Fruit fly (Drosophila melanogaster) Kc167 (cell line): ENCODE data around the gene IntS2.

Experiments used
- Myc ChIP-seq: fragments of >200 bp; optimal IDR thresholded peaks from 2 replicates; lab custom pipeline; 2017; ENCODE audit warnings: missing external identifiers
- Sin3A ChIP-seq: fragments of >200 bp; optimal IDR thresholded peaks from 2 replicates; lab custom pipeline; 2018; ENCODE audit warnings: missing external identifiers
- h ChIP-seq: fragments of >200 bp; optimal IDR thresholded peaks from 3 replicates; lab custom pipeline; 2018; ENCODE audit warnings: missing external identifiers
- insv ChIP-seq: fragments of >200 bp; optimal IDR thresholded peaks from 3 replicates; lab custom pipeline; 2018; ENCODE audit warnings: missing external identifiers
- psq ChIP-seq: fragments of >200 bp; optimal IDR thresholded peaks from 2 replicates; lab custom pipeline; 2017; ENCODE audit warnings: missing external identifiers
- ttk ChIP-seq: sonication (Bioruptor generic); optimal IDR thresholded peaks from 2 replicates; lab custom pipeline; 2017; ENCODE audit warnings: missing external identifiers

The IntS2 gene

DNA sequence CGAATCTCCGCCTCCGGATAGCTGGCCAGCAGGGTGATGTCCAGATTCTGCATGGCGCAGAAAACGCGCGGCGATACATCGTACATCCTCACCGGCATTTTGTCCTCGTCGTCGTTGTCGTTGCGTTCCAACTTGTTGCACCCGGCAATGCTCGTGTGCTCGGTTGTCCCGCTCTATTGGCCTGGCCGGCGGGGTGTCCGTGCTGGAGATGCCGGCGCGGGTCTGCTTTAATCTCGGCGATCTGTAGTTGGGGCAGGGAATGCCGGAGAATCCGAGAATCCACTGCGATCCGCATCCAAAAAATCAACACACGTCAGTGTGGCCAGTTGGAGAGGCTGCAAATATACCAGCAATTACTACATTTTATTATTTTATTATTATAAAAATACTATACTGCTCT is at the start of gene IntS2:
IntS2 (minus strand) TSS at position 318 of the 400 bp plus-strand sequence.
- TF ChIP-seq Myc (lab: Kevin White, UChicago) (no peak), ttk (lab: Kevin White, UChicago) (no peak), Sin3A (lab: Kevin White, UChicago) (no peak), insv (lab: Kevin White, UChicago) (no peak), psq (no peak), h (lab: Kevin White, UChicago) (no peak)

DNA sequence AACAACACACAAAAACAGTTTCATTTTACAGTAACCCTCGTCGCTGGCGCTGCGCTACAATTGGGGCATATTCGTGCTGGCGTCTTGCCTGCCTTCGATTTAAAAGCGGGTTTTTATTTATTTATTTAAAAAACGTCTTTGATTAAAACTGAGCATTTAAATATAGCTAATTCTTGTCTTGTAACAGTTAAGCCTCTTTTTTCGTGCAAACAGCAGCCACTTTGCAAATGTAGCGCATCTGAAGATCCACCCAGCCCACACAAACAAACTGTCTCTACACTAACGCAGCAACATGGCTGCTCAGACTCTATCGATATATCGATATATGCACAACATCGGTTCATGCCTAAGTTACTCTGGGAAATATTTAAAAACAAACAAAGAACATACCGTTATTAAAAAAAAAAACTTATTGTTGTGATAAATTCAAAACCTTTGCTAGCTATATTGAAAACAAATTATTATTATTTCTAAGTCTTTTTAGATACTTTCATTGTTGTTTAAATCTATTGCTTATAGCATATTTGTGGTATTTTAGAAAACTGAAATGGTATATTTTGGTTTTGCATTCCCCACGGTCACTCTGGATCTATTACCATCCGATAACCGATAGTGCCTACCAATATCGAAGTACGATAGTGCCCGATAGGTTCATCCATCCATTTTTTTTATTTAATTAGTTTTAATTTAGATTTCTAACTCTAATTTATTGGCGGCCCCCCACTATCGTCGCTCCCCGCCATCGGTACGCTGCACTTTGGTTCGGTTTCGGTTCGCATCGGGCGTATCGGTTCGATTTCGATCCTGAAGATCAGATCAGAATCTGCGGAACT is 46.3 kb upstream of the IntS2 start, which contains the start of the genes CG8188 and par-6:
CG8188 (minus strand) TSS at position 287 of the 833 bp plus-strand sequence.
par-6 (plus strand) TSS at position 615 of the 833 bp plus-strand sequence.
- TF ChIP-seq Sin3A (lab: Kevin White, UChicago) (no peak), Myc (lab: Kevin White, UChicago) (no peak), h (lab: Kevin White, UChicago) (no peak), psq (no peak), insv (lab: Kevin White, UChicago) (no peak), ttk (lab: Kevin White, UChicago) (no peak)

DNA sequence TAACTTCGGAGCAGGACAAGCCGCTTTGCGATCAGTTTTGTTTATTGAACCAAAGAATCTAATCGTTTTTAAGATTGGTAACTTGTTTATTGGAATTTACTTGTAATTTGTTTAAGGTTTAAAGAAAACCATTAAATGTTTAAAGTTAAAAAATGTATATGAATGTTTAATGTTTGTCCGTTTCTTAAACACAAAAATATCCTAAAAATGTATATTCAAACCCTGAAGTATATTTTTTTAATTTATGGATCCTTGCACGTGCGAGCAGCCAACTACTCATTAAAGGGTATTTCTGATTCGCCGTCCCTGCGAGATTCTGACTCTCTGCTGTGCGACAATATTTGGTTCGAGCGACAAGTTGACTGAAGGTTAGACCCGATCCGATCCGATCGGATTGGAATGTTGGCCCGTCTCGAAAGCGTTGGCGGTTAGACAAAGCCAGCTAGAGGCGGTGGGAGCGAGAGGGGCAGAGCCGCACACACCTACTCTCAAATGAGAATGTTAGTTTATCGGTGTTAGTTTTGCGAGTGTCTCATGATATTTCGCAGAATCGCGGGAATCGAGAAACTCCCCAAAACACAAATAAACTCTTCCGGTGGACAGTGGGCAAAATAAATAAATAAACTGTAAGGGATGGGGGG is 42.4 kb upstream of the IntS2 start:
- TF ChIP-seq Sin3A (lab: Kevin White, UChicago): no peak
- no peak for TF ChIP-seq insv (lab: Kevin White, UChicago)
- TF ChIP-seq Myc (lab: Kevin White, UChicago): no peak
- no peak for TF ChIP-seq h (lab: Kevin White, UChicago)
- no peak for TF ChIP-seq psq
- no peak for TF ChIP-seq ttk (lab: Kevin White, UChicago)

DNA sequence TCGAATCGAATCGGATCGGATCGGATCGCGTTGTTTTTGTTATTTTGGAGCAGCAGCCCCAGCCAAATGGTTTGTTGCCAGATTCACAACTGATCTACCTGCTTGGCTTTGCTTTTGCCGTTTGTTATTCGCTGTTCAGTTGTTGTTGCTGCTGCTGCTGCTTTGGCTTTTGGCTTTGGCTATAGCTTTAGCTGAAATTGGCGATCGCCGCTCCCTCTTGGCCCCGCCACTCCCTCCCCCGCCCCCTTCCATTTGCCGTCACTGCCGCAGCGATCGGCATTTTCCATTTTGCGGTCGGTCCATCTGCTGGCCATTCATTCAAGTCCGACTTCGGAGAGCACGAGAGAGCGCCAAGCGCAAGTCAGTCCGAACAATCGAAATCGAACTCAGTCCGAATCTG is 41.8 kb upstream of the IntS2 start, which contains the start of gene chas:
chas (minus strand) TSS at position 295 of the 400 bp plus-strand sequence.
- TF ChIP-seq ttk (lab: Kevin White, UChicago) (no peak), insv (lab: Kevin White, UChicago) (no peak)

DNA sequence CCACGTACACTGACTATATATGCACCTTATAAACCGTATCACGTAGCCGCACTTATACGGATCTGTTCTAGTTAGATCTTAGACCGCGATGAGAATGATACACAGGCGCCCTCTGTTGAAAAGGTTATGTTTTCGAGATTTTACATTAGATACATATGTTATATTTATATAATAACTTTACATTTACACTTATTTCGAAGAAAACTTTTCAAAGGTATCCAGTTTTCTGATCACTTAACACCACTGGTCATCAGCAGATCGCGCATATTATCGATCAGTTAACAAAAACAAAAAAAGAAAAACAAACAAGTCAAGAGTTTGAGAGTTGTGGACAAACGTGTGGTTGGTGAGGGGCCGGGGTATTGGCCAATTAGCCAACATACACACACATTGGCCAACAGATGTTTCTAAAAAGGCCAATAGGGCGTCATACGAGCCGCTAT is 41.1 kb upstream of the IntS2 start:
- no peak for TF ChIP-seq psq
- TF ChIP-seq h (lab: Kevin White, UChicago): no peak
- no peak for TF ChIP-seq Myc (lab: Kevin White, UChicago)

DNA sequence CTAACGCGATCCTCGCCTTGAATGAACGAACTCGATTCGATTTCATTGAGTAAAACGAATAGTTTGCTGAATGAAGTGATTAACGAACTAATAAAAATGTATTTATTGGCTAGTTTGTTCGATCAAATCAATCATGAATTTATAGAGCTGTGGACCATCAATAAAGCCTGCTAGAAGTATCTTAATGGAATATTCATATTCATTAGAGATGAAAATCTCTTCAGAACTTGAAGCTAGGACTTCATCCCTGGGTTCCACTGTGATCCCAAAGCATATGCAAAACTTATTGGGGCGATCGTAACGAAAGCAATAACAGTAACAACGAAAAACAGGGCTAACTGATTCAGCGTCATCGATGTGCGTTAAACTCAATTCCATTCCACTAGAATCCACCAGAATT is 40.6 kb upstream of the IntS2 start:
- TF ChIP-seq Sin3A (lab: Kevin White, UChicago): no peak
- no peak for TF ChIP-seq insv (lab: Kevin White, UChicago)
- no peak for TF ChIP-seq ttk (lab: Kevin White, UChicago)
- no peak for TF ChIP-seq psq
- no peak for TF ChIP-seq Myc (lab: Kevin White, UChicago)

DNA sequence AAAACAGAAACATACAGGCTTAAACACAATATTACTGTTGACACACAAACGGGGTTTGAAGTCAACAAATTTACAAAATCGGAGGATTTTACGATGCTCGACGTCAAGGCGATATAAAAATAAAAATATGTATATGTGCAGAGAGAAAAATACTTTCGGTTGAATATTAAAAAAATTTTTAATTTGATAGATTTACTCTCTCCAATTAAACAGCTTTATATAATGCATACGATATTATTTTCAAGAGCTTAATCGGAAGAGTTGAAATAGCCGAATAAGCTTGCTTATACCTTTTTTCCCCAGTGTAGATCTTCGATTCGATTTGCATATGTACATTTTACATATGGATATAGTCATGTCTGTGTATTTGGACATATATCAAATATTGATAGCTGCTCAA is 40.0 kb upstream of the IntS2 start:
- TF ChIP-seq Sin3A (lab: Kevin White, UChicago) (no peak), insv (lab: Kevin White, UChicago) (no peak), ttk (lab: Kevin White, UChicago) (no peak), Myc (lab: Kevin White, UChicago) (no peak), psq (no peak), h (lab: Kevin White, UChicago) (no peak)

DNA sequence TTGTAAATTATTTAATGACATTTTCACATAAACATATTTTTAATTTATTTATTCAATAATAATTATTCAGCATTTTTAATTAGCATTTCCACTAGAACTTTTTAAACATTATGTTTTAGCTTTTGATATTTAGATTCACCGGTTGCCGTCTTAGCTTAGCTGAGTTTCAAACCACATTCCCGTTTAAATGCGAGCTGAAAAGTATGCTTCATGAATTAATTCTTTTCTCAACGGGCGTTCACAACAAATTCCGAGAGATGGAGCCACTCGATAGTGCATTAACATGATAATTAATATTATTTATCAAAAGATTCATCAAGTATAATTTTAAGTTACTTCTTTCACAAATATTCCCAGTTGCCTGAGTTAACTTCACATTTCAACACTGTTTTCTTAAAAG is 39.0 kb upstream of the IntS2 start:
- no peak for TF ChIP-seq Sin3A (lab: Kevin White, UChicago)
- no peak for TF ChIP-seq psq
- no peak for TF ChIP-seq ttk (lab: Kevin White, UChicago)
- no peak for TF ChIP-seq insv (lab: Kevin White, UChicago)
- TF ChIP-seq Myc (lab: Kevin White, UChicago): no peak
- TF ChIP-seq h (lab: Kevin White, UChicago): no peak

DNA sequence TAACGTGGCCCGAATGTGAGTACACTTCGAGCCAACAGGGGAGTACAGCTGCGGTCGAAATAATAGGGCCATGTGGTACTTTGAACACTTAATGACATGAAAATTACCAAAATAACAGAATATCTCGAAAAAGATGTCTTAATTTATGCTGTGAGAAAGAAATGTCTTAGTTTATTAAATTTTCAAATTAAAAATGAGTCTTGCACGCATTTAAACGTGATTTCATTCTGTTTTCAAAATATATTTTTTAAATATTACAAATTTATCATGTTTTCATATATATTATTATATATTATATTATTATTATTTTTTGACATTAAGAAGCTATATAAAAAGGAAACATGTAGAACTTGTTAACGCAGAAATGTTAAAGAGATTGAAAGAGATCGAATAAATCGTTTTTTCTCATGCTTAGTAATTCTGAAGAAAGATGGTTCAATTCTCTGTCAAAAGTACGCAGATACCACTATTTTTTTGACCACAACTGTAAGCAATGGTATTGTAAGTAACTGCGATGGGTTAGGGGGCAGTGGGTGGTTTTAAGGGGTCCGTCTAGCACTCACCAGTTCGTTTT is 38.3 kb upstream of the IntS2 start:
- TF ChIP-seq h (lab: Kevin White, UChicago) (no peak), ttk (lab: Kevin White, UChicago) (no peak), Sin3A (lab: Kevin White, UChicago) (no peak), insv (lab: Kevin White, UChicago) (no peak), psq (no peak), Myc (lab: Kevin White, UChicago) (no peak)

DNA sequence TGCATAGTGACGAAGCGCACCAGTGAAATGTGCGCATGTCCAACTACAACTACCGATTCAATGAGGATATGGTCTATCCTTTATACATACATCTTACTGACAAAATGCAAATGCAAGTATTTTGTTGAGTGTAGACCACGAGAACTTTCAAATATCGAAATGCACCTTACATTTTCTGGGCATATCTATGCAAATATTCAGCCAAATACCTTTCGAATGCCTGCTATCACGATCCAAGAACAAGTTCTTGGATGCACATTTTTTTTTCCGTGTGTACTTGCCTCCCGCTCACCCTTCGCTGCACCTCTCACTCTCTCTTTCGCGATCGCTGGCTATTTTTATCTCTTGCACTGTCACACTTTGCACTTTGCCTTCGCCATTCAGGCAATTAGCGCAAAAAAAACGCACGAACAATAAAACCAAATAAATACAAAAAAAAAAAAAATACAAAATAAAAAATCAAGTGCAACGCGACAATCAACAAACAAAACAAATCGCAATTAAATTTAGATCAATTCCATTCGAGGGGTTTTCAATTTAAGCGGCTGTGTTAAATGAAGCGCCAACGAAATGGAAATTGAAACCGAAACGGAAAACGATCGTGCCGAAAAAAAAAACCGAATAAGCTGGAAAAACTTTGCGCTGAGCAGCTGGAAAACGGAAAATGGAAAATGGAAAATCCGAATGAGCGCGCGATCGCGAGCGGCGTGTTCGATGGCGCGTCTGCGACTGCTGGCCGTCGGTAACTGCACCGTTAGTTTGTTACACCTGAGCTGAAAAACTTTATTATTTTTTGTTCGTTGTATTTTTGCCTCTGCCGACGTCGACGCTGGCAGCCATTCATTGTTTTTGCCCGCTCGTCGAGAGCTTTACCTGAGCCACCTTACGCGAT is 37.6 kb upstream of the IntS2 start:
- TF ChIP-seq Sin3A (lab: Kevin White, UChicago) (no peak), psq (no peak), Myc (lab: Kevin White, UChicago) (no peak), ttk (lab: Kevin White, UChicago) (no peak), h (lab: Kevin White, UChicago) (no peak), insv (lab: Kevin White, UChicago) (no peak)

DNA sequence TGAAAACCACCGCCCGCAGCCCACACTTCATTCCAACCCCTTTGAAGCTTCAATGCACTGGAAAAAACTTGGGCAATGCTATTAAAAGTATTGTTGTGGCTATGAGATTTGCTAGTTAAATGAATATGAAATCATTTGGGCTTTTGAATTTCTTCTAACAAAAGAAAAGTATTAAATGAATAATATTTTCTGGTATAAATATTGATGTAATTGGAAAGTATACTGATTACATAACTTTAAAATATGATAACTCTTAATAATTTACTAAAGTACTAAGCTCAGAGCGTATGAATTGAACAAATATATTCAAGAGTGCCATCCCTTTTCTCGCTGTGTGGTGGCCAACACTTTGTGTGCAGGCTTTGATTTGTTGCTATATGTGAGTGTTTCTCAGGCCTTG is 36.1 kb upstream of the IntS2 start:
- TF ChIP-seq ttk (lab: Kevin White, UChicago): no peak
- TF ChIP-seq insv (lab: Kevin White, UChicago): no peak
- no peak for TF ChIP-seq Myc (lab: Kevin White, UChicago)
- TF ChIP-seq h (lab: Kevin White, UChicago): no peak
- TF ChIP-seq psq: no peak
- TF ChIP-seq Sin3A (lab: Kevin White, UChicago): no peak
